Fruit fly (Drosophila melanogaster): Measurements from ENCODE around the gene CG14210.

CG14210 gene

dm6 chrX:19577940-19578632 is 37.9 kb upstream of the CG14210 start (continued):
- no peak for TF ChIP-seq CG7963 (GFP tag; IDR thresholded peaks at IDR 0.05; ENCODE audit: partially characterized antibody)
- TF ChIP-seq Fer2 (tag; optimal IDR thresholded peaks at IDR 0.05) = no peak
- TF ChIP-seq CG6654 (GFP tag; optimal IDR thresholded peaks at IDR 0.05) = no peak
- no peak for TF ChIP-seq cas (GFP tag; IDR thresholded peaks at IDR 0.05)
- TF ChIP-seq CG34422 (GFP tag; IDR thresholded peaks at IDR 0.05) = no peak
- no peak for TF ChIP-seq wek (GFP tag; optimal IDR thresholded peaks at IDR 0.05)
- peak; percentile 95 for TF ChIP-seq CG13775 (GFP tag; optimal IDR thresholded peaks at IDR 0.05)
- TF ChIP-seq CG3847 (GFP tag; IDR thresholded peaks at IDR 0.05) = no peak
- TF ChIP-seq CTCF (GFP tag; optimal IDR thresholded peaks at IDR 0.05) = no peak
- no peak for TF ChIP-seq CG13424 (tag; optimal IDR thresholded peaks at IDR 0.05)
- TF ChIP-seq HLH3B (GFP tag; IDR thresholded peaks at IDR 0.05) = no peak
- peak; percentile 9 for TF ChIP-seq nom (GFP tag; optimal IDR thresholded peaks at IDR 0.05)
- no peak for TF ChIP-seq CG4282 (GFP tag; optimal IDR thresholded peaks at IDR 0.05)
- TF ChIP-seq CG15479 (GFP tag; optimal IDR thresholded peaks at IDR 0.05) = peak; percentile 39
- no peak for TF ChIP-seq Atf3 (GFP tag; optimal IDR thresholded peaks at IDR 0.05)
- no peak for TF ChIP-seq B-H2 (GFP tag; optimal IDR thresholded peaks at IDR 0.05)
- TF ChIP-seq E2f1 (GFP tag; IDR thresholded peaks at IDR 0.05) = no peak
- peak; percentile 30 for TF ChIP-seq nerfin-1 (tag; optimal IDR thresholded peaks at IDR 0.05)
- TF ChIP-seq her (GFP tag; optimal IDR thresholded peaks at IDR 0.05) = no peak
- no peak for TF ChIP-seq ci (GFP tag; IDR thresholded peaks at IDR 0.05)
- TF ChIP-seq phol (tag; optimal IDR thresholded peaks at IDR 0.05) = peak; percentile 54
- peak; percentile 90 for TF ChIP-seq p53 (GFP tag; optimal IDR thresholded peaks at IDR 0.05)
- no peak for TF ChIP-seq HmgD (GFP tag; optimal IDR thresholded peaks at IDR 0.05)
- no peak for TF ChIP-seq Dbx (GFP tag; IDR thresholded peaks at IDR 0.05)
- TF ChIP-seq cg (GFP tag; optimal IDR thresholded peaks at IDR 0.05) = peak; percentile 76

dm6 chrX:19578908-19579647 is 36.9 kb upstream of the CG14210 start:
- no peak for TF ChIP-seq CG9215 (GFP tag; IDR thresholded peaks at IDR 0.05)
- TF ChIP-seq MESR4 (GFP tag; optimal IDR thresholded peaks at IDR 0.05) = peak; percentile 71
- TF ChIP-seq tin (GFP tag; optimal IDR thresholded peaks at IDR 0.05) = no peak
- TF ChIP-seq CG7357 (GFP tag; IDR thresholded peaks at IDR 0.05) = peak; percentile 70
- TF ChIP-seq Antp (GFP tag; optimal IDR thresholded peaks at IDR 0.05) = no peak
- peak; percentile 95 for TF ChIP-seq cg (GFP tag; optimal IDR thresholded peaks at IDR 0.05)
- peak in 1 of 3 experiments; percentile 92 for TF ChIP-seq lola (GFP tag; optimal IDR thresholded peaks at IDR 0.05)
- peak in 1 of 2 experiments; percentile 2 for TF ChIP-seq Eip74EF (GFP tag; optimal IDR thresholded peaks at IDR 0.05)
- no peak for TF ChIP-seq HLHmδ (GFP tag; optimal IDR thresholded peaks at IDR 0.05)
- no peak for TF ChIP-seq tup (GFP tag; optimal IDR thresholded peaks at IDR 0.05)
- TF ChIP-seq Med (GFP tag) = peak; percentile 47
- TF ChIP-seq prd (optimal IDR thresholded peaks at IDR 0.05) = no peak
- TF ChIP-seq prd (GFP tag; IDR thresholded peaks at IDR 0.05) = 0 out of 3 replicates have a peak, but pooled peaks have one; percentile 12
- peak; percentile 78 for TF ChIP-seq CG12769 (tag; optimal IDR thresholded peaks at IDR 0.05)
- peak; percentile 99 for TF ChIP-seq CG8478 (optimal IDR thresholded peaks at IDR 0.05)
- TF ChIP-seq CG7928 (GFP tag; optimal IDR thresholded peaks at IDR 0.05) = peak; percentile 75
- peak; percentile 92 for TF ChIP-seq CG3995 (GFP tag; optimal IDR thresholded peaks at IDR 0.05)
- TF ChIP-seq CG32767 (GFP tag; IDR thresholded peaks at IDR 0.05) = 0 out of 2 replicates have a peak, but pooled peaks have one; percentile 21
- 0 out of 2 replicates have a peak, but pooled peaks have one; percentile 8 for TF ChIP-seq seq (GFP tag; IDR thresholded peaks at IDR 0.05)
- peak; percentile 68 for TF ChIP-seq sens (GFP tag)
- no peak for TF ChIP-seq CG4404 (GFP tag; IDR thresholded peaks at IDR 0.05)
- no peak for TF ChIP-seq mirr (GFP tag; optimal IDR thresholded peaks at IDR 0.05)
- TF ChIP-seq Stat92E (GFP tag; optimal IDR thresholded peaks at IDR 0.05) = peak in 1 of 3 experiments; percentile 80
- TF ChIP-seq CG1832 (GFP tag; optimal IDR thresholded peaks at IDR 0.05) = peak; percentile 67
- TF ChIP-seq ci (GFP tag; IDR thresholded peaks at IDR 0.05) = 0 out of 3 replicates have a peak, but pooled peaks have one; percentile 23

Data from whole organism, embryonic.